Fruit fly (Drosophila melanogaster) whole organism, embryonic: ENCODE measurements around the gene CG31141.

ENCODE experiments used
- B-H2 ChIP-seq: fragments of 200-800 bp; sonication (Bioruptor generic); optimal IDR thresholded peaks from 2 replicates; lab custom pipeline; 2018; ENCODE audit warnings: missing biosample characterization, mild to moderate bottlenecking, missing genetic modification characterization
- CG15269 ChIP-seq: fragments of 200-800 bp; sonication (Bioruptor generic); optimal IDR thresholded peaks from 2 replicates; lab custom pipeline; 2018; ENCODE audit warnings: missing biosample characterization, mild to moderate bottlenecking, missing genetic modification characterization, moderate library complexity
- CG16813 ChIP-seq: fragments of 200-800 bp; sonication (Bioruptor generic); IDR thresholded peaks from 3 replicates; pipeline ENCODE4 v1.3.6; 2022; ENCODE audit warnings: missing biosample characterization, missing genetic modification characterization; ENCODE audit not compliant: partially characterized antibody
- CG31441 ChIP-seq: fragments of 200-800 bp; sonication (Bioruptor generic); IDR thresholded peaks from 2 replicates; pipeline ENCODE4 v1.3.6; 2022; ENCODE audit warnings: missing biosample characterization, missing genetic modification characterization
- CG7839 ChIP-seq: fragments of 200-800 bp; sonication (Bioruptor generic); optimal IDR thresholded peaks from 3 replicates; lab custom pipeline; 2018; ENCODE audit warnings: missing biosample characterization, mild to moderate bottlenecking, missing genetic modification characterization, moderate library complexity
- nau ChIP-seq: fragments of 200-800 bp; sonication (Bioruptor generic); optimal IDR thresholded peaks from 3 replicates; lab custom pipeline; 2017; ENCODE audit warnings: missing biosample characterization, mild to moderate bottlenecking, missing genetic modification characterization, missing genetic modification reagents
- org-1 ChIP-seq: fragments of 200-800 bp; sonication (Bioruptor generic); optimal IDR thresholded peaks from 2 replicates; lab custom pipeline; 2017; ENCODE audit warnings: missing biosample characterization, missing genetic modification characterization
- pum ChIP-seq: fragments of 200-800 bp; sonication (Bioruptor generic); optimal IDR thresholded peaks from 2 replicates; lab custom pipeline; 2016; ENCODE audit warnings: missing biosample characterization, missing genetic modification characterization
- sd ChIP-seq: fragments of 200-800 bp; sonication (Bioruptor generic); optimal IDR thresholded peaks from 3 replicates; lab custom pipeline; 2018; ENCODE audit warnings: missing biosample characterization, mild to moderate bottlenecking, missing genetic modification characterization, moderate library complexity

dm6 chr3R:23880280-23880679 is 42.8 kb upstream of the CG31141 start:
- TF ChIP-seq pum: no peak
- no peak for TF ChIP-seq CG15269
- no peak for TF ChIP-seq CG31441 (GFP tag; lab: Robert Waterston, UW)
- TF ChIP-seq sd: no peak
- TF ChIP-seq org-1: no peak
- no peak for TF ChIP-seq nau (GFP tag; lab: Kevin White, UChicago)
- no peak for TF ChIP-seq B-H2 (GFP tag; lab: Kevin White, UChicago)
- TF ChIP-seq CG7839: no peak
- no peak for TF ChIP-seq CG16813
